Fruit fly (Drosophila melanogaster) whole organism, embryonic: Measurements from ENCODE around the gene Teh1.

Source experiments
- Atf-2 ChIP-seq: fragments of 200-800 bp; sonication (Bioruptor generic); optimal IDR thresholded peaks from 2 replicates; lab custom pipeline; 2016; ENCODE audit warnings: missing biosample characterization, missing genetic modification characterization
- CG11456 ChIP-seq: fragments of 200-800 bp; sonication (Bioruptor generic); IDR thresholded peaks from 3 replicates; pipeline ENCODE4 v1.3.6; 2022; ENCODE audit warnings: missing biosample characterization, missing genetic modification characterization
- CG12942 ChIP-seq: fragments of 200-800 bp; sonication (Bioruptor generic); optimal IDR thresholded peaks from 3 replicates; lab custom pipeline; 2016; ENCODE audit warnings: missing biosample characterization, missing genetic modification characterization
- CG13624 ChIP-seq: fragments of 200-800 bp; sonication (Bioruptor generic); optimal IDR thresholded peaks from 2 replicates; lab custom pipeline; 2016; ENCODE audit warnings: missing biosample characterization, missing genetic modification characterization
- CG14014 ChIP-seq: fragments of 200-800 bp; sonication (Bioruptor generic); IDR thresholded peaks from 2 replicates; pipeline ENCODE4 v1.3.6; 2022; ENCODE audit warnings: missing biosample characterization, missing genetic modification characterization
- CG14050 ChIP-seq: fragments of 200-800 bp; sonication (Bioruptor generic); IDR thresholded peaks from 3 replicates; pipeline ENCODE4 v1.3.6; 2022; ENCODE audit warnings: missing biosample characterization, missing genetic modification characterization
- CG14965 ChIP-seq: fragments of 200-800 bp; sonication (Bioruptor generic); optimal IDR thresholded peaks from 2 replicates; lab custom pipeline; 2016; ENCODE audit warnings: missing biosample characterization, missing genetic modification characterization, borderline replicate concordance
- CG15601 ChIP-seq: fragments of 200-800 bp; sonication (Bioruptor generic); optimal IDR thresholded peaks from 3 replicates; lab custom pipeline; 2019; ENCODE audit warnings: missing biosample characterization, mild to moderate bottlenecking, missing genetic modification characterization, moderate library complexity
- CG16815 ChIP-seq: fragments of 200-800 bp; sonication (Bioruptor generic); optimal IDR thresholded peaks from 3 replicates; lab custom pipeline; 2017; ENCODE audit warnings: missing biosample characterization, mild to moderate bottlenecking, missing genetic modification characterization
- CG2199 ChIP-seq: fragments of 200-800 bp; sonication (Bioruptor generic); IDR thresholded peaks from 3 replicates; pipeline ENCODE4 v1.3.6; 2022; ENCODE audit warnings: missing biosample characterization, missing genetic modification characterization
- CG2712 ChIP-seq: fragments of 200-800 bp; optimal IDR thresholded peaks from 3 replicates; lab custom pipeline; 2019; ENCODE audit warnings: missing biosample characterization, mild to moderate bottlenecking, missing genetic modification characterization, moderate library complexity
- CG30020 ChIP-seq: fragments of 200-800 bp; optimal IDR thresholded peaks from 2 replicates; lab custom pipeline; 2019; ENCODE audit warnings: missing biosample characterization, mild to moderate bottlenecking, missing genetic modification characterization, moderate library complexity
- CG31441 ChIP-seq: fragments of 200-800 bp; sonication (Bioruptor generic); IDR thresholded peaks from 2 replicates; pipeline ENCODE4 v1.3.6; 2022; ENCODE audit warnings: missing biosample characterization, missing genetic modification characterization
- CG32767 ChIP-seq: fragments of 200-800 bp; sonication (Bioruptor generic); IDR thresholded peaks from 2 replicates; pipeline ENCODE4 v1.3.6; 2022; ENCODE audit warnings: missing biosample characterization, missing genetic modification characterization
- CG32772 ChIP-seq: fragments of 200-800 bp; sonication (Bioruptor generic); IDR thresholded peaks from 2 replicates; pipeline ENCODE4 v1.3.6; 2022; ENCODE audit warnings: missing biosample characterization, missing genetic modification characterization
- CG4360 ChIP-seq: fragments of 200-800 bp; sonication (Bioruptor generic); IDR thresholded peaks from 2 replicates; pipeline ENCODE4 v1.3.6; 2022; ENCODE audit warnings: missing biosample characterization, missing genetic modification characterization
- CG5245 ChIP-seq: fragments of 200-800 bp; sonication (Bioruptor generic); optimal IDR thresholded peaks from 3 replicates; lab custom pipeline; 2016; ENCODE audit warnings: missing biosample characterization, missing genetic modification characterization
- CG5953 ChIP-seq: fragments of 200-800 bp; sonication (Bioruptor generic); IDR thresholded peaks from 2 replicates; pipeline ENCODE4 v1.3.6; 2022; ENCODE audit warnings: missing biosample characterization, missing genetic modification characterization
- CG6765 ChIP-seq: fragments of 200-800 bp; sonication (Bioruptor generic); optimal IDR thresholded peaks from 3 replicates; lab custom pipeline; 2017; ENCODE audit warnings: missing biosample characterization, mild to moderate bottlenecking, missing genetic modification characterization
- CG7271 ChIP-seq: fragments of 200-800 bp; sonication (Bioruptor generic); optimal IDR thresholded peaks from 2 replicates; lab custom pipeline; 2018; ENCODE audit warnings: missing biosample characterization, mild to moderate bottlenecking, missing genetic modification characterization, moderate library complexity
- CG7928 ChIP-seq: fragments of 200-800 bp; sonication (Bioruptor generic); optimal IDR thresholded peaks from 2 replicates; lab custom pipeline; 2017; ENCODE audit warnings: missing biosample characterization, mild to moderate bottlenecking, missing genetic modification characterization
- CG9876 ChIP-seq: fragments of 200-800 bp; sonication (Bioruptor generic); optimal IDR thresholded peaks from 2 replicates; lab custom pipeline; 2016; ENCODE audit warnings: missing biosample characterization, missing genetic modification characterization
- CrebB ChIP-seq: fragments of 200-800 bp; sonication (Bioruptor generic); optimal IDR thresholded peaks from 3 replicates; lab custom pipeline; 2018; ENCODE audit warnings: missing biosample characterization, mild to moderate bottlenecking, missing genetic modification characterization
- E2f1 ChIP-seq: fragments of 200-800 bp; sonication (Bioruptor generic); IDR thresholded peaks from 2 replicates; pipeline ENCODE4 v1.3.6; 2022; ENCODE audit warnings: missing biosample characterization, missing genetic modification characterization
- Elba2 ChIP-seq: fragments of 200-800 bp; sonication (Bioruptor generic); optimal IDR thresholded peaks from 3 replicates; lab custom pipeline; 2016; ENCODE audit warnings: missing biosample characterization, missing genetic modification characterization
- Fer3 ChIP-seq: fragments of 200-800 bp; sonication (Bioruptor generic); optimal IDR thresholded peaks from 2 replicates; lab custom pipeline; 2018; ENCODE audit warnings: missing biosample characterization, mild to moderate bottlenecking, missing genetic modification characterization, moderate library complexity
- GATAe ChIP-seq: fragments of 200-800 bp; sonication (Bioruptor generic); conservative IDR thresholded peaks from 2 replicates; pipeline ENCODE4 v1.3.6; 2022; ENCODE audit warnings: missing biosample characterization, missing genetic modification characterization
- H15 ChIP-seq: fragments of 200-800 bp; sonication (Bioruptor generic); IDR thresholded peaks from 3 replicates; pipeline ENCODE4 v1.3.6; 2022; ENCODE audit warnings: missing biosample characterization, missing genetic modification characterization
- Hey ChIP-seq: fragments of 200-800 bp; sonication (Bioruptor generic); optimal IDR thresholded peaks from 3 replicates; lab custom pipeline; 2018; ENCODE audit warnings: missing biosample characterization, mild to moderate bottlenecking, missing genetic modification characterization
- HmgD ChIP-seq: fragments of 200-800 bp; sonication (Bioruptor generic); optimal IDR thresholded peaks from 3 replicates; lab custom pipeline; 2016; ENCODE audit warnings: missing biosample characterization, missing genetic modification characterization
- Lim3 ChIP-seq: fragments of 200-800 bp; sonication (Bioruptor generic); IDR thresholded peaks from 2 replicates; pipeline ENCODE4 v1.3.6; 2022; ENCODE audit warnings: missing biosample characterization, missing genetic modification characterization
- Optix ChIP-seq: fragments of 200-800 bp; sonication (Bioruptor generic); IDR thresholded peaks from 3 replicates; pipeline ENCODE4 v1.3.6; 2022; ENCODE audit warnings: missing biosample characterization, missing genetic modification characterization
- Sin3A ChIP-seq: fragments of >200 bp; optimal IDR thresholded peaks from 2 replicates; lab custom pipeline; 2018
- Stat92E ChIP-seq, 3 experiments: fragments of >200 bp in 2 of 3; fragments of 200-800 bp in 1 of 3; sonication (Bioruptor generic) in 1 of 3; optimal IDR thresholded peaks; 2 replicates each; lab custom pipeline; 2017 to 2019; ENCODE audit warnings: missing biosample characterization in 3 of 3, missing genetic modification characterization in 3 of 3, mild to moderate bottlenecking in 1 of 3, moderate library complexity in 1 of 3
- Taf1 ChIP-seq: fragments of 200-800 bp; sonication (Bioruptor generic); IDR thresholded peaks from 2 replicates; pipeline ENCODE4 v1.3.6; 2022; ENCODE audit warnings: missing biosample characterization, missing genetic modification characterization
- ab ChIP-seq: fragments of 200-800 bp; sonication (Bioruptor generic); optimal IDR thresholded peaks from 2 replicates; lab custom pipeline; 2016; ENCODE audit warnings: missing biosample characterization, missing genetic modification characterization
- caup ChIP-seq: fragments of 200-800 bp; sonication (Bioruptor generic); optimal IDR thresholded peaks from 3 replicates; lab custom pipeline; 2017; ENCODE audit warnings: missing biosample characterization, mild to moderate bottlenecking, missing genetic modification characterization, moderate library complexity; ENCODE audit not compliant: severe bottlenecking
- cwo ChIP-seq: fragments of 200-800 bp; sonication (Bioruptor generic); optimal IDR thresholded peaks from 3 replicates; lab custom pipeline; 2017; ENCODE audit warnings: missing biosample characterization, missing genetic modification characterization, mild to moderate bottlenecking, moderate library complexity, missing genetic modification reagents
- da ChIP-seq: fragments of 200-800 bp; sonication (Bioruptor generic); optimal IDR thresholded peaks from 2 replicates; lab custom pipeline; 2016; ENCODE audit warnings: missing biosample characterization, missing genetic modification characterization
- danr ChIP-seq: fragments of 200-800 bp; sonication (Bioruptor generic); IDR thresholded peaks from 2 replicates; pipeline ENCODE4 v1.3.6; 2022; ENCODE audit warnings: missing biosample characterization, missing genetic modification characterization
- ewg ChIP-seq: fragments of 200-800 bp; sonication (Bioruptor generic); optimal IDR thresholded peaks from 3 replicates; lab custom pipeline; 2017; ENCODE audit warnings: mild to moderate bottlenecking, missing biosample characterization, missing genetic modification reagents, missing genetic modification characterization
- fd64A ChIP-seq: fragments of 200-800 bp; sonication (Bioruptor generic); optimal IDR thresholded peaks from 3 replicates; lab custom pipeline; 2018; ENCODE audit warnings: missing biosample characterization, mild to moderate bottlenecking, missing genetic modification characterization
- gro ChIP-seq: fragments of 200-800 bp; sonication (Bioruptor generic); optimal IDR thresholded peaks from 2 replicates; lab custom pipeline; 2016; ENCODE audit warnings: missing biosample characterization, missing genetic modification characterization
- h ChIP-seq: fragments of >200 bp; optimal IDR thresholded peaks from 2 replicates; lab custom pipeline; 2017
- hbn ChIP-seq: fragments of 200-800 bp; sonication (Bioruptor generic); IDR thresholded peaks from 2 replicates; pipeline ENCODE4 v1.3.6; 2022; ENCODE audit warnings: missing biosample characterization, missing genetic modification characterization; ENCODE audit not compliant: partially characterized antibody
- run ChIP-seq: fragments of 200-800 bp; sonication (Bioruptor generic); optimal IDR thresholded peaks from 3 replicates; lab custom pipeline; 2018; ENCODE audit warnings: missing biosample characterization, mild to moderate bottlenecking, missing genetic modification characterization
- sim ChIP-seq: fragments of 200-800 bp; sonication (Bioruptor generic); IDR thresholded peaks from 2 replicates; pipeline ENCODE4 v1.3.6; 2022; ENCODE audit warnings: missing biosample characterization, missing genetic modification characterization
- sna ChIP-seq: fragments of 200-800 bp; sonication (Bioruptor generic); IDR thresholded peaks from 2 replicates; pipeline ENCODE4 v1.3.6; 2022; ENCODE audit warnings: missing biosample characterization, missing genetic modification characterization; ENCODE audit not compliant: partially characterized antibody
- tap ChIP-seq: fragments of 200-800 bp; optimal IDR thresholded peaks from 3 replicates; lab custom pipeline; 2019; ENCODE audit warnings: missing biosample characterization, mild to moderate bottlenecking, missing genetic modification characterization, moderate library complexity
- tll ChIP-seq, 2 experiments: fragments of 200-800 bp in 1 of 2; fragments of >200 bp in 1 of 2; sonication (Bioruptor generic) in 1 of 2; optimal IDR thresholded peaks; 2 replicates each; lab custom pipeline; 2017 to 2019; ENCODE audit warnings: missing biosample characterization in 2 of 2, missing genetic modification characterization in 2 of 2, mild to moderate bottlenecking in 1 of 2, moderate library complexity in 1 of 2
- trh ChIP-seq: fragments of 200-800 bp; sonication (Bioruptor generic); optimal IDR thresholded peaks from 2 replicates; lab custom pipeline; 2016; ENCODE audit warnings: missing biosample characterization, missing genetic modification characterization

Teh1 gene

dm6 chr3R:9791177-9791806, 76.6 kb downstream of the Teh1 start, which contains the start of the genes CG12945 and CG8507 (continued):
- TF ChIP-seq h (lab: Kevin White, UChicago), result no peak
- no peak for TF ChIP-seq ab (GFP tag; lab: Kevin White, UChicago)
- no peak for TF ChIP-seq CG32772
- no peak for TF ChIP-seq CrebB (tag; lab: Kevin White, UChicago)
- TF ChIP-seq Optix (GFP tag; lab: Robert Waterston, UW), result no peak
- no peak for TF ChIP-seq CG4360 (GFP tag; lab: Robert Waterston, UW)
- peak; percentile 53 for TF ChIP-seq Atf-2 (GFP tag; lab: Kevin White, UChicago)
- no peak for TF ChIP-seq CG7928
- no peak for TF ChIP-seq CG7271 (tag; lab: Kevin White, UChicago)
- TF ChIP-seq gro (GFP tag; lab: Kevin White, UChicago), result no peak
- TF ChIP-seq CG2712 (tag; lab: Kevin White, UChicago), result peak; percentile 47
- TF ChIP-seq CG32767 (GFP tag; lab: Robert Waterston, UW), result no peak
- no peak for TF ChIP-seq sna (GFP tag; lab: Robert Waterston, UW)
- peak; percentile 39 for TF ChIP-seq Fer3
- TF ChIP-seq da (GFP tag; lab: Kevin White, UChicago), result no peak
- no peak for TF ChIP-seq danr (GFP tag; lab: Robert Waterston, UW)
- TF ChIP-seq HmgD, result no peak
- peak; percentile 37 for TF ChIP-seq Elba2 (GFP tag; lab: Kevin White, UChicago)
- TF ChIP-seq CG5953, result no peak
- TF ChIP-seq CG30020 (tag; lab: Kevin White, UChicago), result peak; percentile 52
- no peak for TF ChIP-seq hbn (GFP tag; lab: Robert Waterston, UW)
- peak; percentile 42 for TF ChIP-seq CG13624 (GFP tag; lab: Kevin White, UChicago)
- no peak for TF ChIP-seq CG11456
- TF ChIP-seq CG15601, result peak; percentile 35
- no peak for TF ChIP-seq fd64A (GFP tag; lab: Kevin White, UChicago)
- TF ChIP-seq caup (GFP tag; lab: Kevin White, UChicago), result no peak
- TF ChIP-seq tll (GFP tag; optimal IDR thresholded peaks at IDR 0.05; lab: Kevin White, UChicago), result peak in 1 of 2 experiments; percentile 47
- TF ChIP-seq cwo (GFP tag; lab: Kevin White, UChicago), result no peak
- 0 out of 2 replicates have a peak, but pooled peaks have one; percentile 19 for TF ChIP-seq Taf1
- no peak for TF ChIP-seq CG6765 (GFP tag; lab: Kevin White, UChicago)
- no peak for TF ChIP-seq CG31441 (GFP tag; lab: Robert Waterston, UW)
- no peak for TF ChIP-seq tap (tag; lab: Kevin White, UChicago)
- TF ChIP-seq GATAe (GFP tag; lab: Robert Waterston, UW), result no peak
- TF ChIP-seq CG16815 (GFP tag; lab: Kevin White, UChicago), result peak; percentile 11
- no peak for TF ChIP-seq CG14014
- TF ChIP-seq CG5245 (GFP tag; lab: Kevin White, UChicago), result peak; percentile 2
- no peak for TF ChIP-seq E2f1 (GFP tag; lab: Robert Waterston, UW)
- no peak for TF ChIP-seq Stat92E (GFP tag; optimal IDR thresholded peaks at IDR 0.05; lab: Kevin White, UChicago)
- TF ChIP-seq CG12942 (GFP tag; lab: Kevin White, UChicago), result peak; percentile 35
- TF ChIP-seq Lim3 (GFP tag; lab: Robert Waterston, UW), result no peak
- no peak for TF ChIP-seq ewg (GFP tag; lab: Kevin White, UChicago)
- TF ChIP-seq CG14050, result no peak
- peak; percentile 85 for TF ChIP-seq Sin3A (lab: Kevin White, UChicago)
- no peak for TF ChIP-seq H15 (GFP tag; lab: Robert Waterston, UW)
- TF ChIP-seq trh, result no peak
- no peak for TF ChIP-seq Hey (tag; lab: Kevin White, UChicago)
- TF ChIP-seq CG2199 (GFP tag; lab: Robert Waterston, UW), result no peak
- no peak for TF ChIP-seq CG9876 (GFP tag; lab: Kevin White, UChicago)
- TF ChIP-seq run (tag; lab: Kevin White, UChicago), result no peak
- no peak for TF ChIP-seq CG14965 (GFP tag; lab: Kevin White, UChicago)
- no peak for TF ChIP-seq sim (GFP tag; lab: Robert Waterston, UW)
